Worm (Caenorhabditis elegans) whole organism, early embryonic: ENCODE data around the gene F09C6.16.

Source experiments
- B0310.2 ChIP-seq: sonication (generic microtip); optimal IDR thresholded peaks from 2 replicates; lab custom pipeline; 2016; ENCODE audit warnings: mild to moderate bottlenecking, missing genetic modification characterization, missing compliant biosample characterization
- F13C5.2 ChIP-seq: sonication (generic microtip); optimal IDR thresholded peaks from 2 replicates; lab custom pipeline; 2017; ENCODE audit warnings: mild to moderate bottlenecking, missing genetic modification characterization, inconsistent platforms, missing compliant biosample characterization
- aly-1 ChIP-seq: sonication (generic microtip); optimal IDR thresholded peaks from 2 replicates; lab custom pipeline; 2016; ENCODE audit warnings: missing genetic modification characterization, missing compliant biosample characterization
- ama-1 ChIP-seq: fragments of 150-350 bp; optimal IDR thresholded peaks from 2 replicates; lab custom pipeline; 2014
- ceh-13 ChIP-seq: fragments of 200-800 bp; sonication (Bioruptor generic); optimal IDR thresholded peaks from 2 replicates; lab custom pipeline; 2018; ENCODE audit warnings: mild to moderate bottlenecking, missing genetic modification characterization, missing compliant biosample characterization
- ceh-36 ChIP-seq: sonication (generic microtip); optimal IDR thresholded peaks from 2 replicates; lab custom pipeline; 2016; ENCODE audit warnings: missing genetic modification characterization, inconsistent platforms, missing compliant biosample characterization
- ets-7 ChIP-seq: sonication (generic microtip); optimal IDR thresholded peaks from 2 replicates; lab custom pipeline; 2016; ENCODE audit warnings: missing genotype, missing genetic modification characterization, missing compliant biosample characterization
- flt-1 ChIP-seq: fragments of 200-800 bp; sonication (Bioruptor generic); IDR thresholded peaks from 2 replicates; pipeline ENCODE4 v1.3.6; 2022; ENCODE audit warnings: missing genetic modification characterization, missing compliant biosample characterization
- hmbx-1 ChIP-seq: sonication (generic microtip); optimal IDR thresholded peaks from 2 replicates; lab custom pipeline; 2016; ENCODE audit warnings: mild to moderate bottlenecking, missing genetic modification characterization, missing compliant biosample characterization
- hmg-4 ChIP-seq: fragments of 200-800 bp; sonication (Bioruptor generic); optimal IDR thresholded peaks from 2 replicates; lab custom pipeline; 2018; ENCODE audit warnings: mild to moderate bottlenecking, missing genetic modification characterization, missing compliant biosample characterization
- hnd-1 ChIP-seq: sonication (generic microtip); optimal IDR thresholded peaks from 2 replicates; lab custom pipeline; 2016; ENCODE audit warnings: missing genetic modification characterization, missing compliant biosample characterization
- pes-1 ChIP-seq: fragments of 200-800 bp; sonication (Bioruptor generic); IDR thresholded peaks from 2 replicates; pipeline ENCODE4 v1.3.6; 2022; ENCODE audit warnings: missing genetic modification reagents, missing genetic modification characterization, missing compliant biosample characterization
- scrt-1 ChIP-seq: fragments of 200-800 bp; sonication (Bioruptor generic); IDR thresholded peaks from 2 replicates; pipeline ENCODE4 v1.3.6; 2022; ENCODE audit warnings: missing genetic modification characterization, missing compliant biosample characterization
- sea-1 ChIP-seq: fragments of 200-800 bp; sonication (Bioruptor generic); conservative IDR thresholded peaks from 2 replicates; pipeline ENCODE4 v1.3.6; 2022; ENCODE audit warnings: missing genetic modification characterization, missing compliant biosample characterization
- tbx-11 ChIP-seq: fragments of 200-800 bp; sonication (Bioruptor generic); IDR thresholded peaks from 2 replicates; pipeline ENCODE4 v1.3.6; 2022; ENCODE audit warnings: missing genetic modification characterization, missing compliant biosample characterization
- tbx-37 ChIP-seq: fragments of 200-800 bp; sonication (Bioruptor generic); conservative IDR thresholded peaks from 2 replicates; pipeline ENCODE4 v1.3.6; 2022; ENCODE audit warnings: missing genetic modification reagents, missing genetic modification characterization, missing compliant biosample characterization
- tra-4 ChIP-seq: sonication (generic microtip); optimal IDR thresholded peaks from 2 replicates; lab custom pipeline; 2017; ENCODE audit warnings: missing genetic modification characterization, missing compliant biosample characterization

F09C6.16 gene

DNA sequence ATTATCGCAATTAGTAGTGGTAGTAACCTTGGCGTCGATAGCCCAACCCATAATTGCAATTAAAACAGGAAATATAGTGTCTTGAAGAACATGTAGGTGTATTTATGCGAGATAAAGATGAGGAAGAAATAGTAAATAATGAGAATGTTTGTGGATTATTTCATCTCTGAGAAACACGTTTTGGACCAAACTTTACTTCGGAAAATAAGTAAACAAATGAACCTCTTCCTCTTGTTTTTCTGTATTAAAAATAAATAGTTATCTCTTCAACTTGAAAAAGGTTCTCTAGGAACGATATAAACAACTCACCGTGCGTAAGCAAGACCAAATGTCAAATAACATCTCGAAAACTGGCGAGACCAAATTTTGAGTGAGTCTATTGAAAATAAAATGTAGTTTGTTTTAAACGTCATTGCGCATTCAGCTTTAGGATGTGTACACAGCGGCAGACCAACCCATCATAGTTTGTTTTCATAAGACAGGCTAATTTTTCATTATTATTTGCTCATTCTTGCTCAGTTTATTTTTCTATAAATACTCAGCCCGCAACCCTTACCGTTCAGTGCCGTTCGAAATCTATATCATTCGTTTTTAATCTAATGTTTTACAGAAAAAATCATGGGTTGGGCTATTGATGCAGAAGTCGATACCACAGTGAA, 27.4 kb downstream of the F09C6.16 start, which contains the start of the genes F09C6.11 and F09C6.12:
Gene F09C6.11 (minus strand): TSS at position 51 of the 659 bp plus-strand sequence.
Gene F09C6.12 (plus strand): TSS at position 609 of the 659 bp plus-strand sequence.
- TF ChIP-seq ama-1 (lab: Kevin White, UChicago) = no peak
- no peak for TF ChIP-seq hmg-4 (GFP tag; lab: Kevin White, UChicago)
- no peak for TF ChIP-seq tbx-11 (GFP tag; lab: Robert Waterston, UW)
- no peak for TF ChIP-seq hnd-1
- TF ChIP-seq hmbx-1 (tag; lab: Kevin White, UChicago) = no peak
- TF ChIP-seq F13C5.2 (tag; lab: Kevin White, UChicago) = no peak
- TF ChIP-seq flt-1 (GFP tag; lab: Robert Waterston, UW) = no peak
- no peak for TF ChIP-seq tra-4
- no peak for TF ChIP-seq pes-1
- TF ChIP-seq ceh-13 (GFP tag; lab: Kevin White, UChicago) = no peak
- no peak for TF ChIP-seq ets-7 (tag; lab: Kevin White, UChicago)
- TF ChIP-seq sea-1 (GFP tag; lab: Robert Waterston, UW) = no peak
- TF ChIP-seq tbx-37 (GFP tag; lab: Robert Waterston, UW) = no peak
- no peak for TF ChIP-seq scrt-1 (GFP tag; lab: Robert Waterston, UW)

DNA sequence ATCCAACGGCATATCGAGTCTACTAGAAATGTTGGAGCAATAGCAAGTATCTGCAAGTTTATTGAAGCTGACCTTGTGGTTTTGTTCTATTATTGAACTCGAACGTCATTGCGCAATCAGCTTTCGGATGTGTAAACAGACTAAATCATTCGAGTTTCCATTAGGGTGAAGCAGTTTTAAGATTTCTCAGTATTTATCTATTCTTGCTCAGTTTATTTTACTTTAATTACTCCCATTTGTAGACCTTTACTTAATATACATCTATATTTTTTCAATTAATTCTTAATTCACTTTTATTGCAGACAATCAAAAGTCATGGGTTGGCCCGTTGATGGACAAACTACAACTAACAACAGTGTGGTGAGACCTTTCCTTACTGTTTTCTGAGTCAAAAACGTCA, 29.1 kb downstream of the F09C6.16 start, which contains the start of gene F09C6.14:
Gene F09C6.14 (plus strand): TSS at position 301 of the 400 bp plus-strand sequence.
- TF ChIP-seq hmbx-1 (tag; lab: Kevin White, UChicago) (no peak), hmg-4 (GFP tag; lab: Kevin White, UChicago) (no peak), hnd-1 (no peak), scrt-1 (GFP tag; lab: Robert Waterston, UW) (no peak), aly-1 (tag; lab: Kevin White, UChicago) (no peak), sea-1 (GFP tag; lab: Robert Waterston, UW) (no peak), B0310.2 (tag; lab: Kevin White, UChicago) (no peak), ets-7 (tag; lab: Kevin White, UChicago) (no peak), ama-1 (lab: Kevin White, UChicago) (no peak), ceh-36 (tag; lab: Kevin White, UChicago) (no peak), tbx-11 (GFP tag; lab: Robert Waterston, UW) (no peak), tra-4 (no peak), pes-1 (no peak), ceh-13 (GFP tag; lab: Kevin White, UChicago) (no peak), flt-1 (GFP tag; lab: Robert Waterston, UW) (no peak), tbx-37 (GFP tag; lab: Robert Waterston, UW) (no peak), F13C5.2 (tag; lab: Kevin White, UChicago) (no peak)

DNA sequence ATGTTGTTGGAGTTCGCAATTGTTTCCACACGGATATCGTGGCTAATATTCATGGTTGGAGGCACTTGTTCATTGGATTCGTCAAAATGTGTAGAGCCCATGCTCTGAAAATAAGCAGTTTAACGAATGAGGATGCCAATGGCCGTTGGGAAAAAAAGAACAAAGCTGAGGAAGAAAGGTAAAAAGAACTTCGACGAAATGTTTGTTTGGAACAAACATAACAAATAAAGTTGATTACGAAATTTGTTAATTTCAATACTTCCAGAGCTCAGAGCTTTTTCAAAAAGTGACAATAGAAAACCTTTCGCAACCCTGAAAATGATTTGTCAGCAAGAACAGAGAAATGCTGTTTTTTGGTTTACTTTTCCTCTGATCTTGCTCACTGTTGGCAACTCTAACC, 29.7 kb downstream of the F09C6.16 start, which contains the start of gene F09C6.3:
Gene F09C6.3 (minus strand): TSS at position 101 of the 400 bp plus-strand sequence.
- no peak for TF ChIP-seq ceh-13 (GFP tag; lab: Kevin White, UChicago)
- no peak for TF ChIP-seq hmg-4 (GFP tag; lab: Kevin White, UChicago)
- no peak for TF ChIP-seq ama-1 (lab: Kevin White, UChicago)
- no peak for TF ChIP-seq aly-1 (tag; lab: Kevin White, UChicago)
- TF ChIP-seq tbx-11 (GFP tag; lab: Robert Waterston, UW) = no peak
- TF ChIP-seq hnd-1 = no peak
- TF ChIP-seq ets-7 (tag; lab: Kevin White, UChicago) = no peak
- TF ChIP-seq ceh-36 (tag; lab: Kevin White, UChicago) = no peak
- TF ChIP-seq tbx-37 (GFP tag; lab: Robert Waterston, UW) = no peak
- TF ChIP-seq tra-4 = no peak
- TF ChIP-seq hmbx-1 (tag; lab: Kevin White, UChicago) = no peak
- TF ChIP-seq scrt-1 (GFP tag; lab: Robert Waterston, UW) = no peak

DNA sequence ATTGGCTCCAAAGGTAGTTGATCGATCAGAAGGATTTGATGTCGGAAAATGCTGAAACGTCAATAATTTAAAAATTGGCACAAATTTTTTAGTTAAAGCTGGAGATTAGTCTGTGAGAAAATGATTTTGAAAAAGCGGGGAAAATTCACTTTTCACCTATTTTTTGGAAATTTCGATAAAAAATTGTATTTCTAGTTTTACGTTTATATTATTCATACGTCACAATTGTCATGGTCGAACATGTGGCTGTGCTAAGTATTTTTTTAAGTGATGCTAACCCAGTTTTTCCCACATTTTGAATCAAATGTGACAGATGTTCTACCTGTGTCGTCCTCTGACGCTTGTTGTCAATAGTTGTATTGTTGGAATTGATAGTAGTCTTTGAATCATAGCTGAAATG, 30.2 kb downstream of the F09C6.16 start:
- TF ChIP-seq hmg-4 (GFP tag; lab: Kevin White, UChicago) (no peak), tbx-37 (GFP tag; lab: Robert Waterston, UW) (no peak), scrt-1 (GFP tag; lab: Robert Waterston, UW) (no peak), aly-1 (tag; lab: Kevin White, UChicago) (no peak), tra-4 (no peak), hmbx-1 (tag; lab: Kevin White, UChicago) (no peak), ceh-13 (GFP tag; lab: Kevin White, UChicago) (no peak), F13C5.2 (tag; lab: Kevin White, UChicago) (no peak), B0310.2 (tag; lab: Kevin White, UChicago) (no peak), flt-1 (GFP tag; lab: Robert Waterston, UW) (no peak), tbx-11 (GFP tag; lab: Robert Waterston, UW) (no peak), ceh-36 (tag; lab: Kevin White, UChicago) (no peak), pes-1 (no peak), hnd-1 (no peak), sea-1 (GFP tag; lab: Robert Waterston, UW) (no peak), ets-7 (tag; lab: Kevin White, UChicago) (no peak), ama-1 (lab: Kevin White, UChicago) (no peak)

DNA sequence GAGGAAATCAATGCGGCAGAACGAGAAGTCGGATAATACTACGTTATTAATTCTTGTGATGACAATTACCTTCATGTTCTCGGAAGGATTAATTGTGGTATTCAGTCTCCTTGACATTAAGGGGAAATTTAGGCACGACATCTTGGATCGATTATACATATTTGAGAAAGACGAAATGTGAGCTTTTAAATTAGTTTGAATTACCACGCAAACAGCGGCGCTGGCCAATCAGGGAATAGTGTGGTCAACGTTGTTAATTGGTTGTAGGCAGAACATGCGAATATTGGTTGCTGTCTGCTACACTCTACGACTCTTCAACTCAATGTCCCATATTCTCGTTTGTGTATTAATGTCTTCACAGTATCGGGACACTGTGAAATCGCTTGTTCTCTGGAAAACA, 34.8 kb downstream of the F09C6.16 start, which contains the start of gene F49A5.10:
Gene F49A5.10 (plus strand): TSS at position 301 of the 400 bp plus-strand sequence.
- no peak for TF ChIP-seq tbx-11 (GFP tag; lab: Robert Waterston, UW)
- no peak for TF ChIP-seq tbx-37 (GFP tag; lab: Robert Waterston, UW)
- TF ChIP-seq ceh-13 (GFP tag; lab: Kevin White, UChicago) = no peak
- TF ChIP-seq scrt-1 (GFP tag; lab: Robert Waterston, UW) = no peak
- no peak for TF ChIP-seq ama-1 (lab: Kevin White, UChicago)
- TF ChIP-seq B0310.2 (tag; lab: Kevin White, UChicago) = no peak
- TF ChIP-seq sea-1 (GFP tag; lab: Robert Waterston, UW) = no peak

DNA sequence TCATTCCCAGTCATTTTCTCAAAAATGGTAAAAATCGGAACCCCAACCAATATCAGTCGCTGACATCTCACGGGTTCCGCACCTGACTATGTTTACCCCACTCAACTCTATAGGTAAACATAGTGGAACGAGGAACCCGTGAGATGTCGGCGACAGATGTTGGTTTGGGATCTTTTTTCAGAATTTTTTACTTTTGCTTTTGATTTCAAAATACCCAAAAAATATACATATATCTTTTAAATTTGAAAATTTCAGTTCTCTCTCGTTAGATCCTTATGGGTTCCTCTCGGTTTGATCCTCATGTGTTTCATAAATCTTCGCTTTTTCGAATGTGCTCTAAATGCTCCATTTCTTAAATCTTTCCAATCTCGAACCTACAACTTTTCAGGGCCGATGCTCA, 36.1 kb downstream of the F09C6.16 start, which contains the start of gene srw-23:
Gene srw-23 (plus strand): TSS at position 301 of the 400 bp plus-strand sequence.
- TF ChIP-seq scrt-1 (GFP tag; lab: Robert Waterston, UW) = no peak
- no peak for TF ChIP-seq pes-1
- TF ChIP-seq aly-1 (tag; lab: Kevin White, UChicago) = no peak
- no peak for TF ChIP-seq sea-1 (GFP tag; lab: Robert Waterston, UW)
- no peak for TF ChIP-seq B0310.2 (tag; lab: Kevin White, UChicago)
- no peak for TF ChIP-seq tbx-11 (GFP tag; lab: Robert Waterston, UW)
- no peak for TF ChIP-seq flt-1 (GFP tag; lab: Robert Waterston, UW)
- no peak for TF ChIP-seq F13C5.2 (tag; lab: Kevin White, UChicago)
- TF ChIP-seq ets-7 (tag; lab: Kevin White, UChicago) = no peak
- no peak for TF ChIP-seq tra-4
- TF ChIP-seq ceh-36 (tag; lab: Kevin White, UChicago) = no peak
- TF ChIP-seq hmg-4 (GFP tag; lab: Kevin White, UChicago) = no peak
- TF ChIP-seq ama-1 (lab: Kevin White, UChicago) = no peak
- no peak for TF ChIP-seq hmbx-1 (tag; lab: Kevin White, UChicago)
- no peak for TF ChIP-seq hnd-1
- TF ChIP-seq tbx-37 (GFP tag; lab: Robert Waterston, UW) = no peak
